Fruit fly (Drosophila melanogaster) whole organism, embryonic: ENCODE data around the gene S6KL.

Experiments used
- ATbp ChIP-seq: fragments of 200-800 bp; sonication (Bioruptor generic); optimal IDR thresholded peaks from 2 replicates; lab custom pipeline; 2017; ENCODE audit warnings: missing biosample characterization, mild to moderate bottlenecking, missing genetic modification characterization, missing genetic modification reagents
- Ada2b ChIP-seq: fragments of 200-800 bp; sonication (Bioruptor generic); IDR thresholded peaks from 2 replicates; pipeline ENCODE4 v1.3.6; 2022; ENCODE audit warnings: missing biosample characterization, missing genetic modification characterization
- BtbVII ChIP-seq: fragments of 200-800 bp; sonication (Bioruptor generic); optimal IDR thresholded peaks from 3 replicates; lab custom pipeline; 2017; ENCODE audit warnings: missing biosample characterization, mild to moderate bottlenecking, missing genetic modification characterization
- CG14014 ChIP-seq: fragments of 200-800 bp; sonication (Bioruptor generic); IDR thresholded peaks from 2 replicates; pipeline ENCODE4 v1.3.6; 2022; ENCODE audit warnings: missing biosample characterization, missing genetic modification characterization
- CG16815 ChIP-seq: fragments of 200-800 bp; sonication (Bioruptor generic); optimal IDR thresholded peaks from 3 replicates; lab custom pipeline; 2017; ENCODE audit warnings: missing biosample characterization, mild to moderate bottlenecking, missing genetic modification characterization
- CG18476 ChIP-seq: fragments of 200-800 bp; sonication (Bioruptor generic); optimal IDR thresholded peaks from 2 replicates; lab custom pipeline; 2016; ENCODE audit warnings: missing biosample characterization, mild to moderate bottlenecking, missing genetic modification characterization
- CG2116 ChIP-seq: fragments of 200-800 bp; sonication (Bioruptor generic); optimal IDR thresholded peaks from 3 replicates; lab custom pipeline; 2018; ENCODE audit warnings: missing biosample characterization, mild to moderate bottlenecking, missing genetic modification characterization
- CG2889 ChIP-seq: fragments of 200-800 bp; sonication (Bioruptor generic); IDR thresholded peaks from 3 replicates; pipeline ENCODE4 v1.3.6; 2022; ENCODE audit warnings: missing biosample characterization, missing genetic modification characterization
- CG31365 ChIP-seq: fragments of 200-800 bp; sonication (Bioruptor generic); optimal IDR thresholded peaks from 2 replicates; lab custom pipeline; 2018; ENCODE audit warnings: missing biosample characterization, mild to moderate bottlenecking, missing genetic modification characterization
- CG31441 ChIP-seq: fragments of 200-800 bp; sonication (Bioruptor generic); IDR thresholded peaks from 2 replicates; pipeline ENCODE4 v1.3.6; 2022; ENCODE audit warnings: missing biosample characterization, missing genetic modification characterization
- CG5180 ChIP-seq: fragments of 200-800 bp; sonication (Bioruptor generic); optimal IDR thresholded peaks from 3 replicates; lab custom pipeline; 2017; ENCODE audit warnings: missing biosample characterization, missing genetic modification characterization, mild to moderate bottlenecking, moderate library complexity, missing genetic modification reagents
- CG7928 ChIP-seq: fragments of 200-800 bp; sonication (Bioruptor generic); optimal IDR thresholded peaks from 2 replicates; lab custom pipeline; 2017; ENCODE audit warnings: missing biosample characterization, mild to moderate bottlenecking, missing genetic modification characterization
- CG7963 ChIP-seq: fragments of 200-800 bp; sonication (Bioruptor generic); IDR thresholded peaks from 3 replicates; pipeline ENCODE4 v1.3.6; 2022; ENCODE audit warnings: missing biosample characterization, missing genetic modification characterization; ENCODE audit not compliant: partially characterized antibody
- CG8359 ChIP-seq: fragments of 200-800 bp; sonication (Bioruptor generic); optimal IDR thresholded peaks from 2 replicates; lab custom pipeline; 2017; ENCODE audit warnings: missing biosample characterization, mild to moderate bottlenecking, missing genetic modification characterization, borderline replicate concordance
- CG9215 ChIP-seq: fragments of 200-800 bp; sonication (Bioruptor generic); IDR thresholded peaks from 2 replicates; pipeline ENCODE4 v1.3.6; 2022; ENCODE audit warnings: missing biosample characterization, missing genetic modification characterization
- CHES-1-like ChIP-seq: fragments of 200-800 bp; sonication (Bioruptor generic); optimal IDR thresholded peaks from 2 replicates; lab custom pipeline; 2016; ENCODE audit warnings: missing biosample characterization, missing genetic modification characterization
- Dad ChIP-seq: fragments of 200-800 bp; sonication (Bioruptor generic); optimal IDR thresholded peaks from 3 replicates; lab custom pipeline; 2016; ENCODE audit warnings: missing biosample characterization, missing genetic modification characterization
- Dip2 ChIP-seq: fragments of 200-800 bp; sonication (Bioruptor generic); IDR thresholded peaks from 2 replicates; pipeline ENCODE4 v1.3.6; 2022; ENCODE audit warnings: missing biosample characterization, missing genetic modification characterization
- Drgx ChIP-seq: fragments of 200-800 bp; sonication (Bioruptor generic); IDR thresholded peaks from 2 replicates; pipeline ENCODE4 v1.3.6; 2022; ENCODE audit warnings: missing biosample characterization, missing genetic modification characterization
- ERR ChIP-seq: fragments of 200-800 bp; sonication (Bioruptor generic); optimal IDR thresholded peaks from 2 replicates; lab custom pipeline; 2016; ENCODE audit warnings: missing biosample characterization, missing genetic modification characterization
- Fer1 ChIP-seq: fragments of 200-800 bp; sonication (Bioruptor generic); optimal IDR thresholded peaks from 2 replicates; lab custom pipeline; 2017; ENCODE audit warnings: missing biosample characterization, mild to moderate bottlenecking, missing genetic modification characterization
- HLH3B ChIP-seq: fragments of 200-800 bp; sonication (Bioruptor generic); IDR thresholded peaks from 2 replicates; pipeline ENCODE4 v1.3.6; 2022; ENCODE audit warnings: missing biosample characterization, missing genetic modification characterization
- Kr ChIP-seq: fragments of 200-800 bp; sonication (Bioruptor generic); optimal IDR thresholded peaks from 2 replicates; lab custom pipeline; 2017; ENCODE audit warnings: missing biosample characterization, mild to moderate bottlenecking, missing genetic modification characterization
- Med ChIP-seq: fragments of 200-800 bp; sonication (Bioruptor generic); peaks from one replicate; lab custom pipeline; 2016; ENCODE audit warnings: missing biosample characterization, missing genetic modification characterization, mild to moderate bottlenecking, inconsistent platforms, moderate library complexity
- Mes4 ChIP-seq: fragments of 200-800 bp; sonication (Bioruptor generic); optimal IDR thresholded peaks from 2 replicates; lab custom pipeline; 2016; ENCODE audit warnings: missing biosample characterization, missing genetic modification characterization
- Mrtf ChIP-seq: fragments of 200-800 bp; sonication (Bioruptor generic); IDR thresholded peaks from 3 replicates; pipeline ENCODE4 v1.3.6; 2022; ENCODE audit warnings: missing biosample characterization, missing genetic modification characterization
- NC2α ChIP-seq: fragments of 200-800 bp; sonication (Bioruptor generic); optimal IDR thresholded peaks from 2 replicates; lab custom pipeline; 2016; ENCODE audit warnings: missing biosample characterization, missing genetic modification characterization
- NfI ChIP-seq: fragments of 200-800 bp; sonication (Bioruptor generic); optimal IDR thresholded peaks from 3 replicates; lab custom pipeline; 2018; ENCODE audit warnings: missing biosample characterization, mild to moderate bottlenecking, missing genetic modification characterization, moderate library complexity
- Oli ChIP-seq: fragments of 200-800 bp; sonication (Bioruptor generic); optimal IDR thresholded peaks from 2 replicates; lab custom pipeline; 2018; ENCODE audit warnings: missing biosample characterization, mild to moderate bottlenecking, missing genetic modification characterization, moderate library complexity
- Opbp ChIP-seq: fragments of 200-800 bp; sonication (Bioruptor generic); IDR thresholded peaks from 3 replicates; pipeline ENCODE4 v1.3.6; 2022; ENCODE audit warnings: missing biosample characterization, missing genetic modification characterization; ENCODE audit not compliant: partially characterized antibody
- Pdp1 ChIP-seq, 2 experiments: fragments of 200-800 bp; sonication (Bioruptor generic); optimal IDR thresholded peaks; 3 replicates each; lab custom pipeline; 2016; ENCODE audit warnings: missing biosample characterization in 2 of 2, missing genetic modification characterization in 2 of 2, mild to moderate bottlenecking in 1 of 2, moderate library complexity in 1 of 2
- TFAM ChIP-seq: fragments of 200-800 bp; sonication (Bioruptor generic); optimal IDR thresholded peaks from 2 replicates; lab custom pipeline; 2017; ENCODE audit warnings: missing biosample characterization, missing genetic modification characterization, inconsistent platforms
- Usf ChIP-seq: fragments of 200-800 bp; sonication (Bioruptor generic); optimal IDR thresholded peaks from 2 replicates; lab custom pipeline; 2017; ENCODE audit warnings: missing genotype, missing biosample characterization, missing genetic modification characterization
- Xbp1 ChIP-seq: fragments of 200-800 bp; sonication (Bioruptor generic); optimal IDR thresholded peaks from 3 replicates; lab custom pipeline; 2016; ENCODE audit warnings: missing biosample characterization, mild to moderate bottlenecking, missing genetic modification characterization
- croc ChIP-seq: fragments of 200-800 bp; sonication (Bioruptor generic); conservative IDR thresholded peaks from 3 replicates; pipeline ENCODE4 v1.3.6; 2022; ENCODE audit warnings: missing biosample characterization, missing genetic modification characterization
- dysf ChIP-seq: fragments of 200-800 bp; sonication (Bioruptor generic); IDR thresholded peaks from 3 replicates; pipeline ENCODE4 v1.3.6; 2022; ENCODE audit warnings: missing biosample characterization, missing genetic modification characterization
- exex ChIP-seq: fragments of 200-800 bp; sonication (Bioruptor generic); optimal IDR thresholded peaks from 4 replicates; lab custom pipeline; 2018; ENCODE audit warnings: missing biosample characterization, mild to moderate bottlenecking, missing genetic modification characterization, moderate library complexity
- grau ChIP-seq: fragments of 200-800 bp; optimal IDR thresholded peaks from 3 replicates; lab custom pipeline; 2019; ENCODE audit warnings: missing biosample characterization, mild to moderate bottlenecking, missing genetic modification characterization, moderate library complexity
- hb ChIP-seq: fragments of 200-800 bp; sonication (Bioruptor generic); IDR thresholded peaks from 3 replicates; pipeline ENCODE4 v1.3.6; 2022; ENCODE audit warnings: missing biosample characterization, missing genetic modification characterization; ENCODE audit not compliant: partially characterized antibody
- lbe ChIP-seq: fragments of 200-800 bp; sonication (Bioruptor generic); optimal IDR thresholded peaks from 2 replicates; lab custom pipeline; 2016; ENCODE audit warnings: missing biosample characterization, mild to moderate bottlenecking, missing genetic modification characterization
- lola ChIP-seq, 3 experiments: fragments of >200 bp in 2 of 3; fragments of 200-800 bp in 1 of 3; sonication (Bioruptor generic) in 1 of 3; optimal IDR thresholded peaks; 2 replicates each; lab custom pipeline; 2017 to 2019; ENCODE audit warnings: missing biosample characterization in 3 of 3, missing genetic modification characterization in 3 of 3, mild to moderate bottlenecking in 1 of 3, moderate library complexity in 1 of 3
- nmo ChIP-seq: fragments of 200-800 bp; sonication (Bioruptor generic); optimal IDR thresholded peaks from 2 replicates; lab custom pipeline; 2018; ENCODE audit warnings: missing biosample characterization, mild to moderate bottlenecking, missing genetic modification characterization, moderate library complexity
- pb ChIP-seq: fragments of 200-800 bp; sonication (Bioruptor generic); optimal IDR thresholded peaks from 3 replicates; lab custom pipeline; 2016; ENCODE audit warnings: missing biosample characterization, missing genetic modification characterization
- sc ChIP-seq, 3 experiments: fragments of >200 bp in 2 of 3; fragments of 200-800 bp in 1 of 3; sonication (Bioruptor generic) in 1 of 3; optimal IDR thresholded peaks; 2 replicates in 2 of 3; 3 replicates in 1 of 3; lab custom pipeline; 2017; ENCODE audit warnings: mild to moderate bottlenecking in 1 of 3, missing biosample characterization in 1 of 3, missing genetic modification characterization in 1 of 3, missing genetic modification reagents in 1 of 3
- sens ChIP-seq: fragments of 200-800 bp; sonication (Bioruptor generic); peaks from one replicate; lab custom pipeline; 2016; ENCODE audit warnings: missing biosample characterization, missing genetic modification characterization
- sima ChIP-seq: fragments of 200-800 bp; sonication (Bioruptor generic); optimal IDR thresholded peaks from 2 replicates; lab custom pipeline; 2016; ENCODE audit warnings: missing biosample characterization, missing genetic modification characterization
- trh ChIP-seq: fragments of 200-800 bp; sonication (Bioruptor generic); optimal IDR thresholded peaks from 2 replicates; lab custom pipeline; 2016; ENCODE audit warnings: missing biosample characterization, missing genetic modification characterization
- zfh1 ChIP-seq: fragments of 200-800 bp; sonication (Bioruptor generic); IDR thresholded peaks from 3 replicates; pipeline ENCODE4 v1.3.6; 2022; ENCODE audit warnings: missing biosample characterization, missing genetic modification characterization

The S6KL gene

DNA sequence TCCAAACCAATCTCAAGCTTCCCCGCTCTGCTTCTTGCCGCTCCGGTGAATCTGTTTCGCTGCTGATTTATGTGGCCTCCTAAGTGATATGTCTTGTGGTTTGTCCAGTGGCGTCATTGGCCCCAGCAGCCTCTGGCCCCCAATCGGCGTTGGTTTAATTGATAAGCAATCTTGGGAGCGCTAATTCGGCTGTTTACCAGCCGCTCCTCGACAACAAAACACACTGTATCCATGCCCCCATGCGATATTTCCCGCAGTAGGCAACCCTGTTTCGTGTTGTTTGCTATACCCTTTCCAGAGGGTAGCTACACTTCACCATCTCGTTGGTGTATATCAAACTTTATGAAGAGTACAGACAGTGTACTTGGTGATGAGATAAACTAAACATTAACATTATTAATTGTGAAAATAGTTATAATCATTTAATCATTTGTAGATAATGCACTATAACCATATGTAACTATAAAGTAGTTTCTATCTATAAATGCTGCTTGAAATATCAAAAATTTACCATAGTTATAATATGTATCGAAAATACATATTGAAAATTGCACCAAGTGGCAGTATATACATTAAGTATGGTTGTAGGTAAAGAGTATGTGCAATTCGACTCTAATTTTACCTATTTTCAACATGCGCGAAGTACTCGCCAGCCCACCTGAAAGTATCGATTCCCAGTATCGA lies 60.2 kb downstream of the S6KL start, which contains the start of gene shop (continued):
- peak in 1 of 3 experiments; percentile 82 for TF ChIP-seq lola (GFP tag; optimal IDR thresholded peaks at IDR 0.05; lab: Kevin White, UChicago)
- peak; percentile 46 for TF ChIP-seq trh (GFP tag; lab: Kevin White, UChicago)
- TF ChIP-seq CG2889: peak; percentile 78
- peak; percentile 78 for TF ChIP-seq BtbVII
- TF ChIP-seq sc (optimal IDR thresholded peaks at IDR 0.05; lab: Kevin White, UChicago): no peak
- peak; percentile 63 for TF ChIP-seq sc (GFP tag; optimal IDR thresholded peaks at IDR 0.05; lab: Kevin White, UChicago)
- peak; percentile 56 for TF ChIP-seq ERR
- no peak for TF ChIP-seq sima (GFP tag; lab: Kevin White, UChicago)
- TF ChIP-seq Med: peak; percentile 90
- no peak for TF ChIP-seq Dip2 (GFP tag; lab: Robert Waterston, UW)
- TF ChIP-seq pb: peak; percentile 17
- peak; percentile 81 for TF ChIP-seq Usf (GFP tag; lab: Kevin White, UChicago)
- peak; percentile 57; the same call in 1 of the 2 replicates for TF ChIP-seq HLH3B
- TF ChIP-seq Fer1 (GFP tag; lab: Kevin White, UChicago): peak; percentile 84
- peak; percentile 94 for TF ChIP-seq CG31441 (GFP tag; lab: Robert Waterston, UW)
- peak; percentile 91 for TF ChIP-seq Oli (tag; lab: Kevin White, UChicago)
- TF ChIP-seq croc (GFP tag; lab: Robert Waterston, UW): peak; percentile 50; the same call in 2 of the 3 replicates
- peak; percentile 89 for TF ChIP-seq dysf (GFP tag; lab: Robert Waterston, UW)
- TF ChIP-seq Mes4 (GFP tag; lab: Kevin White, UChicago): peak; percentile 65
- peak; percentile 92 for TF ChIP-seq Xbp1 (GFP tag; lab: Kevin White, UChicago)
- TF ChIP-seq NfI (GFP tag; lab: Kevin White, UChicago): peak; percentile 86
- peak; percentile 76; the same call in 2 of the 3 replicates for TF ChIP-seq zfh1
- TF ChIP-seq ATbp: peak; percentile 81
- peak; percentile 48 for TF ChIP-seq CG2116 (GFP tag; lab: Kevin White, UChicago)
- no peak for TF ChIP-seq exex
- peak; percentile 64 for TF ChIP-seq lbe (GFP tag; lab: Kevin White, UChicago)
- TF ChIP-seq CG9215 (GFP tag; lab: Robert Waterston, UW): peak; percentile 80
- TF ChIP-seq grau: peak; percentile 92
- TF ChIP-seq CG8359 (GFP tag; lab: Kevin White, UChicago): peak; percentile 47
- no peak for TF ChIP-seq hb (GFP tag; lab: Robert Waterston, UW)
- TF ChIP-seq Mrtf (GFP tag; lab: Robert Waterston, UW): peak; percentile 51; the same call in 1 of the 3 replicates
- peak; percentile 78 for TF ChIP-seq CG16815 (GFP tag; lab: Kevin White, UChicago)
- TF ChIP-seq NC2α (GFP tag; lab: Kevin White, UChicago): peak; percentile 6
- TF ChIP-seq nmo (GFP tag; lab: Kevin White, UChicago): peak; percentile 93
- 0 out of 3 replicates have a peak, but pooled peaks have one; percentile 24 for TF ChIP-seq Opbp
- peak; percentile 55 for TF ChIP-seq CG7928 (GFP tag; lab: Kevin White, UChicago)
- peak; percentile 29 for TF ChIP-seq TFAM (GFP tag; lab: Kevin White, UChicago)
- peak; percentile 91 for TF ChIP-seq sens
- TF ChIP-seq CG14014 (GFP tag; lab: Robert Waterston, UW): peak; percentile 73; the same call in 1 of the 2 replicates
- peak; percentile 52 for TF ChIP-seq CHES-1-like (GFP tag; lab: Kevin White, UChicago)
- peak; percentile 77 for TF ChIP-seq CG5180 (GFP tag; lab: Kevin White, UChicago)
- TF ChIP-seq Ada2b: peak; percentile 51; the same call in 1 of the 2 replicates
- TF ChIP-seq Drgx: peak; percentile 66; the same call in 1 of the 2 replicates
- TF ChIP-seq Dad: peak; percentile 21
- no peak for TF ChIP-seq Kr
- peak in 1 of 2 experiments; percentile 74 for TF ChIP-seq Pdp1 (GFP tag; optimal IDR thresholded peaks at IDR 0.05; lab: Kevin White, UChicago)
- no peak; the same call in 2 of the 3 replicates for TF ChIP-seq CG7963
- no peak for TF ChIP-seq CG31365
- peak; percentile 83 for TF ChIP-seq CG18476 (GFP tag; lab: Kevin White, UChicago)
